Worm (Caenorhabditis elegans): Measurements from ENCODE around the gene F45F2.11.

- TF ChIP-seq snpc-4 (tag; optimal IDR thresholded peaks at IDR 0.05), result no peak
- TF ChIP-seq pag-3 (tag; optimal IDR thresholded peaks at IDR 0.05; ENCODE audit: borderline replicate concordance, insufficient read depth), result no peak
- TF ChIP-seq elt-3 (tag; optimal IDR thresholded peaks at IDR 0.05), result no peak
- TF ChIP-seq lin-14 (GFP tag; optimal IDR thresholded peaks at IDR 0.05), result no peak
- no peak for TF ChIP-seq lin-15B (tag; optimal IDR thresholded peaks at IDR 0.05)
- no peak for TF ChIP-seq unc-62 (GFP tag; optimal IDR thresholded peaks at IDR 0.05)
- TF ChIP-seq egl-27 (tag; optimal IDR thresholded peaks at IDR 0.05), result no peak
- TF ChIP-seq nhr-90 (tag; optimal IDR thresholded peaks at IDR 0.05; ENCODE audit: poor library complexity), result no peak
- no peak for TF ChIP-seq lin-13 (GFP tag; optimal IDR thresholded peaks at IDR 0.05)
- no peak for TF ChIP-seq aly-2 (tag; optimal IDR thresholded peaks at IDR 0.05)
- no peak for TF ChIP-seq ama-1 (optimal IDR thresholded peaks at IDR 0.05)
- TF ChIP-seq fkh-10 (GFP tag; optimal IDR thresholded peaks at IDR 0.05), result no peak
These were observed 8.5 kb upstream of the F45F2.11 start, which contains the start of gene otpl-5 for ce11 chrV:8529219-8529618.

Data from whole organism, L1 larva.